Worm (Caenorhabditis elegans): ENCODE results near the gene F36D4.4.

DNA sequence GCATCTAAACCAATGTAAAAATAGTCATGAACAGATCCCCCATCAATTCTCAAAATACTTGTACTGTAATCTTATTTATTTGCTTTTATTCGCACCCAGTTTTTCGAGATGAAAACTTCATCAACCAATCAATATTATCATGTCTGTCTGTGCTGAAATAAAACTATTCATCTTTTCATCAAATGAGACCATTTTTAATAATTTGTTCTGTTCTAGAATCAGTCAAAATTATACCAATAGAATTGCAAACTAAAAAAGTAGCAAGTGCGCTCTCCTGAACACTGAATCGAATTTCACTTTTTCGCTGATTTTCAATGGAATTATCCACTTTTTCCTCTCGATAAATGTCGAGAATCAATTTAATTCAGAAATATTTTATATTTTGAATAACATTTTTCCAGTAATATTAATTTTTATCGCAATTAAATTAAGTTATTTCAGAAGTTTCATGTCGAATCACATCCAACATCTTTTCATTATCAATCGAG lies 14.5 kb downstream of the F36D4.4 start, which contains the start of gene trpp-4:
- TF ChIP-seq ttx-3 (tag; optimal IDR thresholded peaks at IDR 0.05) (no peak), mec-3 (tag; optimal IDR thresholded peaks at IDR 0.05; ENCODE audit: borderline replicate concordance) (no peak), ama-1 (optimal IDR thresholded peaks at IDR 0.05) (no peak), T23F11.4 (GFP tag; optimal IDR thresholded peaks at IDR 0.05) (no peak), nhr-232 (tag; optimal IDR thresholded peaks at IDR 0.05) (no peak), pqm-1 (tag; optimal IDR thresholded peaks at IDR 0.05) (no peak), unc-42 (tag; optimal IDR thresholded peaks at IDR 0.05) (peak; percentile 54), pha-4 (tag; optimal IDR thresholded peaks at IDR 0.05) (no peak), pros-1 (tag; optimal IDR thresholded peaks at IDR 0.05) (no peak)

Measured in whole organism, late embryonic.